Worm (Caenorhabditis elegans): ENCODE measurements around the gene F35F10.7.

ce11 chrV:3269407-3269806 lies 17.8 kb downstream of the F35F10.7 start, which contains the start of gene T28A11.19:
- TF ChIP-seq nhr-11 (tag; optimal IDR thresholded peaks at IDR 0.05): no peak
- no peak for TF ChIP-seq aly-2 (tag; optimal IDR thresholded peaks at IDR 0.05)
- no peak for TF ChIP-seq unc-62 (GFP tag; optimal IDR thresholded peaks at IDR 0.05)
- TF ChIP-seq nhr-76 (tag; optimal IDR thresholded peaks at IDR 0.05): no peak
- no peak for TF ChIP-seq egl-27 (tag; optimal IDR thresholded peaks at IDR 0.05)
- no peak for TF ChIP-seq lsy-2 (tag; optimal IDR thresholded peaks at IDR 0.05)
- no peak for TF ChIP-seq mdl-1 (tag; optimal IDR thresholded peaks at IDR 0.05)
- TF ChIP-seq irx-1 (tag; optimal IDR thresholded peaks at IDR 0.05): no peak
- TF ChIP-seq fkh-8 (tag; optimal IDR thresholded peaks at IDR 0.05): no peak
- TF ChIP-seq ama-1 (optimal IDR thresholded peaks at IDR 0.05): no peak
- TF ChIP-seq lin-15B (tag; optimal IDR thresholded peaks at IDR 0.05): no peak

All from whole organism, L1 larva.